Fruit fly (Drosophila melanogaster) whole organism, embryonic: ENCODE results near the gene eIF3d1.

ENCODE experiments used
- Abd-B ChIP-seq: fragments of 200-800 bp; sonication (Bioruptor generic); optimal IDR thresholded peaks from 2 replicates; lab custom pipeline; 2018; ENCODE audit warnings: missing biosample characterization, mild to moderate bottlenecking, missing genetic modification characterization, moderate library complexity
- Aef1 ChIP-seq: fragments of 200-800 bp; sonication (Bioruptor generic); IDR thresholded peaks from 3 replicates; pipeline ENCODE4 v1.3.6; 2022; ENCODE audit warnings: missing biosample characterization, missing genetic modification characterization
- Blimp-1 ChIP-seq: fragments of 200-800 bp; sonication (Bioruptor generic); optimal IDR thresholded peaks from 3 replicates; lab custom pipeline; 2018; ENCODE audit warnings: missing biosample characterization, missing genetic modification characterization, mild to moderate bottlenecking, moderate library complexity, missing genetic modification reagents
- CG11695 ChIP-seq: fragments of 200-800 bp; sonication (Bioruptor generic); IDR thresholded peaks from 3 replicates; pipeline ENCODE4 v1.3.6; 2022; ENCODE audit warnings: missing biosample characterization, missing genetic modification characterization
- CG12659 ChIP-seq: fragments of 200-800 bp; sonication (Bioruptor generic); optimal IDR thresholded peaks from 3 replicates; lab custom pipeline; 2017; ENCODE audit warnings: mild to moderate bottlenecking, missing biosample characterization, missing genetic modification reagents, missing genetic modification characterization
- CG14050 ChIP-seq: fragments of 200-800 bp; sonication (Bioruptor generic); IDR thresholded peaks from 3 replicates; pipeline ENCODE4 v1.3.6; 2022; ENCODE audit warnings: missing biosample characterization, missing genetic modification characterization
- CG14965 ChIP-seq: fragments of 200-800 bp; sonication (Bioruptor generic); optimal IDR thresholded peaks from 2 replicates; lab custom pipeline; 2016; ENCODE audit warnings: missing biosample characterization, missing genetic modification characterization, borderline replicate concordance
- CG16779 ChIP-seq: fragments of 200-800 bp; sonication (Bioruptor generic); IDR thresholded peaks from 2 replicates; pipeline ENCODE4 v1.3.6; 2022; ENCODE audit warnings: missing biosample characterization, missing genetic modification characterization
- CG17912 ChIP-seq: fragments of 200-800 bp; sonication (Bioruptor generic); optimal IDR thresholded peaks from 2 replicates; lab custom pipeline; 2018; ENCODE audit warnings: missing biosample characterization, mild to moderate bottlenecking, missing genetic modification characterization
- CG1792 ChIP-seq: fragments of 200-800 bp; sonication (Bioruptor generic); optimal IDR thresholded peaks from 2 replicates; lab custom pipeline; 2016; ENCODE audit warnings: missing biosample characterization, missing genetic modification characterization
- CG18619 ChIP-seq: fragments of 200-800 bp; sonication (Bioruptor generic); optimal IDR thresholded peaks from 3 replicates; lab custom pipeline; 2017; ENCODE audit warnings: missing biosample characterization, mild to moderate bottlenecking, missing genetic modification characterization
- CG3163 ChIP-seq: fragments of 200-800 bp; sonication (Bioruptor generic); optimal IDR thresholded peaks from 3 replicates; lab custom pipeline; 2016; ENCODE audit warnings: missing biosample characterization, missing genetic modification characterization
- CG3407 ChIP-seq: fragments of 200-800 bp; sonication (Bioruptor generic); optimal IDR thresholded peaks from 2 replicates; lab custom pipeline; 2018; ENCODE audit warnings: missing biosample characterization, mild to moderate bottlenecking, missing genetic modification characterization
- CG6683 ChIP-seq: fragments of 200-800 bp; sonication (Bioruptor generic); optimal IDR thresholded peaks from 2 replicates; lab custom pipeline; 2017; ENCODE audit warnings: missing biosample characterization, mild to moderate bottlenecking, missing genetic modification characterization, missing genetic modification reagents
- CG7745 ChIP-seq: fragments of 200-800 bp; sonication (Bioruptor generic); optimal IDR thresholded peaks from 2 replicates; lab custom pipeline; 2018; ENCODE audit warnings: missing biosample characterization, mild to moderate bottlenecking, missing genetic modification characterization, moderate library complexity
- CG8089 ChIP-seq: fragments of 200-800 bp; sonication (Bioruptor generic); optimal IDR thresholded peaks from 3 replicates; lab custom pipeline; 2016; ENCODE audit warnings: missing biosample characterization, missing genetic modification characterization
- CG8388 ChIP-seq: fragments of 200-800 bp; sonication (Bioruptor generic); optimal IDR thresholded peaks from 2 replicates; lab custom pipeline; 2019; ENCODE audit warnings: missing biosample characterization, mild to moderate bottlenecking, missing genetic modification characterization, moderate library complexity
- CG9797 ChIP-seq: fragments of 200-800 bp; sonication (Bioruptor generic); optimal IDR thresholded peaks from 3 replicates; lab custom pipeline; 2018; ENCODE audit warnings: missing biosample characterization, mild to moderate bottlenecking, missing genetic modification characterization
- Camta ChIP-seq: fragments of 200-800 bp; sonication (Bioruptor generic); optimal IDR thresholded peaks from 2 replicates; lab custom pipeline; 2016; ENCODE audit warnings: missing biosample characterization, missing genetic modification characterization
- Dll ChIP-seq: fragments of 200-800 bp; sonication (Bioruptor generic); IDR thresholded peaks from 4 replicates; pipeline ENCODE4 v1.3.6; 2022; ENCODE audit warnings: missing biosample characterization, missing genetic modification characterization; ENCODE audit not compliant: partially characterized antibody
- Hmx ChIP-seq: fragments of 200-800 bp; sonication (Bioruptor generic); optimal IDR thresholded peaks from 2 replicates; lab custom pipeline; 2016; ENCODE audit warnings: missing biosample characterization, missing genetic modification characterization
- Hr78 ChIP-seq, 2 experiments: fragments of 200-800 bp in 1 of 2; fragments of >200 bp in 1 of 2; sonication (Bioruptor generic) in 1 of 2; optimal IDR thresholded peaks; 2 replicates each; lab custom pipeline; 2017 to 2019; ENCODE audit warnings: missing biosample characterization in 2 of 2, missing genetic modification characterization in 2 of 2, mild to moderate bottlenecking in 1 of 2, moderate library complexity in 1 of 2
- Hsf ChIP-seq: fragments of 200-800 bp; sonication (Bioruptor generic); optimal IDR thresholded peaks from 3 replicates; lab custom pipeline; 2016; ENCODE audit warnings: missing biosample characterization, missing genetic modification characterization
- Max ChIP-seq: fragments of 200-800 bp; sonication (Bioruptor generic); optimal IDR thresholded peaks from 2 replicates; lab custom pipeline; 2016; ENCODE audit warnings: missing biosample characterization, mild to moderate bottlenecking, missing genetic modification characterization
- Ptx1 ChIP-seq: fragments of 200-800 bp; sonication (Bioruptor generic); IDR thresholded peaks from 2 replicates; pipeline ENCODE4 v1.3.6; 2022; ENCODE audit warnings: missing biosample characterization, missing genetic modification characterization
- Sry-β ChIP-seq: fragments of 200-800 bp; sonication (Bioruptor generic); optimal IDR thresholded peaks from 2 replicates; lab custom pipeline; 2018; ENCODE audit warnings: missing biosample characterization, mild to moderate bottlenecking, missing genetic modification characterization, moderate library complexity
- Vsx1 ChIP-seq: fragments of 200-800 bp; sonication (Bioruptor generic); optimal IDR thresholded peaks from 2 replicates; lab custom pipeline; 2017; ENCODE audit warnings: missing biosample characterization, mild to moderate bottlenecking, missing genetic modification characterization, missing genetic modification reagents
- ara ChIP-seq: fragments of 200-800 bp; sonication (Bioruptor generic); IDR thresholded peaks from 2 replicates; pipeline ENCODE4 v1.3.6; 2022; ENCODE audit warnings: missing biosample characterization, missing genetic modification characterization
- az2 ChIP-seq: fragments of 200-800 bp; sonication (Bioruptor generic); optimal IDR thresholded peaks from 3 replicates; lab custom pipeline; 2016; ENCODE audit warnings: missing biosample characterization, missing genetic modification characterization
- bcd ChIP-seq: fragments of 200-800 bp; sonication (Bioruptor generic); optimal IDR thresholded peaks from 2 replicates; lab custom pipeline; 2017; ENCODE audit warnings: missing biosample characterization, mild to moderate bottlenecking, missing genetic modification characterization
- cwo ChIP-seq: fragments of 200-800 bp; sonication (Bioruptor generic); optimal IDR thresholded peaks from 3 replicates; lab custom pipeline; 2017; ENCODE audit warnings: missing biosample characterization, missing genetic modification characterization, mild to moderate bottlenecking, moderate library complexity, missing genetic modification reagents
- en ChIP-seq: fragments of 200-800 bp; sonication (Bioruptor generic); optimal IDR thresholded peaks from 2 replicates; lab custom pipeline; 2016; ENCODE audit warnings: missing biosample characterization, missing genetic modification characterization
- exex ChIP-seq: fragments of 200-800 bp; sonication (Bioruptor generic); optimal IDR thresholded peaks from 4 replicates; lab custom pipeline; 2018; ENCODE audit warnings: missing biosample characterization, mild to moderate bottlenecking, missing genetic modification characterization, moderate library complexity
- fd64A ChIP-seq: fragments of 200-800 bp; sonication (Bioruptor generic); optimal IDR thresholded peaks from 3 replicates; lab custom pipeline; 2018; ENCODE audit warnings: missing biosample characterization, mild to moderate bottlenecking, missing genetic modification characterization
- gcm ChIP-seq: fragments of 200-800 bp; sonication (Bioruptor generic); optimal IDR thresholded peaks from 2 replicates; lab custom pipeline; 2019; ENCODE audit warnings: missing biosample characterization, mild to moderate bottlenecking, missing genetic modification characterization, moderate library complexity
- gcm2 ChIP-seq: fragments of 200-800 bp; sonication (Bioruptor generic); optimal IDR thresholded peaks from 2 replicates; lab custom pipeline; 2016; ENCODE audit warnings: missing biosample characterization, missing genetic modification characterization
- pfk ChIP-seq: fragments of 200-800 bp; sonication (Bioruptor generic); optimal IDR thresholded peaks from 2 replicates; lab custom pipeline; 2018; ENCODE audit warnings: missing biosample characterization, mild to moderate bottlenecking, missing genetic modification characterization, moderate library complexity
- psq ChIP-seq: fragments of 200-800 bp; sonication (Bioruptor generic); optimal IDR thresholded peaks from 2 replicates; lab custom pipeline; 2017; ENCODE audit warnings: missing biosample characterization, missing genetic modification characterization
- row ChIP-seq: fragments of 200-800 bp; sonication (Bioruptor generic); IDR thresholded peaks from 3 replicates; pipeline ENCODE4 v1.3.6; 2022; ENCODE audit warnings: missing biosample characterization, missing genetic modification characterization
- salm ChIP-seq: fragments of 200-800 bp; sonication (Bioruptor generic); optimal IDR thresholded peaks from 2 replicates; lab custom pipeline; 2018; ENCODE audit warnings: missing biosample characterization, mild to moderate bottlenecking, missing genetic modification characterization
- seq ChIP-seq: fragments of 200-800 bp; sonication (Bioruptor generic); IDR thresholded peaks from 2 replicates; pipeline ENCODE4 v1.3.6; 2022; ENCODE audit warnings: missing biosample characterization, missing genetic modification characterization
- shn ChIP-seq: fragments of 200-800 bp; sonication (Bioruptor generic); optimal IDR thresholded peaks from 3 replicates; lab custom pipeline; 2016; ENCODE audit warnings: missing biosample characterization, missing genetic modification characterization
- sim ChIP-seq: fragments of 200-800 bp; sonication (Bioruptor generic); IDR thresholded peaks from 2 replicates; pipeline ENCODE4 v1.3.6; 2022; ENCODE audit warnings: missing biosample characterization, missing genetic modification characterization
- sqz ChIP-seq: fragments of 200-800 bp; sonication (Bioruptor generic); optimal IDR thresholded peaks from 3 replicates; lab custom pipeline; 2018; ENCODE audit warnings: missing biosample characterization, mild to moderate bottlenecking, missing genetic modification characterization
- ttk ChIP-seq: fragments of 200-800 bp; sonication (Bioruptor generic); IDR thresholded peaks from 2 replicates; pipeline ENCODE4 v2.1.2; 2022; ENCODE audit warnings: missing biosample characterization, missing genetic modification characterization
- vnd ChIP-seq: fragments of 200-800 bp; sonication (Bioruptor generic); IDR thresholded peaks from 3 replicates; pipeline ENCODE4 v1.3.6; 2022; ENCODE audit warnings: missing biosample characterization, missing genetic modification characterization; ENCODE audit not compliant: partially characterized antibody
- wek ChIP-seq: fragments of 200-800 bp; sonication (Bioruptor generic); optimal IDR thresholded peaks from 3 replicates; lab custom pipeline; 2018; ENCODE audit warnings: missing biosample characterization, mild to moderate bottlenecking, missing genetic modification characterization, moderate library complexity

Gene eIF3d1

dm6 chr3R:23657357-23658318 lies 22.2 kb upstream of the eIF3d1 start (continued):
- TF ChIP-seq sim (GFP tag; lab: Robert Waterston, UW): 0 out of 2 replicates have a peak, but pooled peaks have one; percentile 37
- TF ChIP-seq sqz: peak; percentile 94
- peak; percentile 79 for TF ChIP-seq Vsx1 (GFP tag; lab: Kevin White, UChicago)
- TF ChIP-seq CG3163 (GFP tag; lab: Kevin White, UChicago): peak; percentile 59
- TF ChIP-seq psq (GFP tag; lab: Kevin White, UChicago): peak; percentile 47
- peak; percentile 84 for TF ChIP-seq CG8089 (GFP tag; lab: Kevin White, UChicago)
- peak; percentile 26 for TF ChIP-seq Sry-β
- 0 out of 3 replicates have a peak, but pooled peaks have one; percentile 35 for TF ChIP-seq CG14050
- peak; percentile 25 for TF ChIP-seq CG9797 (GFP tag; lab: Kevin White, UChicago)
- peak; percentile 41 for TF ChIP-seq pfk (GFP tag; lab: Kevin White, UChicago)
- peak; percentile 61 for TF ChIP-seq Ptx1 (GFP tag; lab: Robert Waterston, UW)
- no peak for TF ChIP-seq CG16779
- no peak for TF ChIP-seq Aef1
- TF ChIP-seq CG1792 (GFP tag; lab: Kevin White, UChicago): peak; percentile 22
- TF ChIP-seq salm (tag; lab: Kevin White, UChicago): peak; percentile 71
- peak; percentile 37 for TF ChIP-seq Hsf (GFP tag; lab: Kevin White, UChicago)
- TF ChIP-seq vnd (GFP tag; lab: Robert Waterston, UW): no peak
- TF ChIP-seq CG12659: peak; percentile 42
- peak; percentile 66 for TF ChIP-seq shn (GFP tag; lab: Kevin White, UChicago)
- TF ChIP-seq CG8388: peak; percentile 3
- peak; percentile 72 for TF ChIP-seq fd64A (GFP tag; lab: Kevin White, UChicago)
- TF ChIP-seq Camta (GFP tag; lab: Kevin White, UChicago): peak; percentile 75
- peak; percentile 43 for TF ChIP-seq CG17912 (GFP tag; lab: Kevin White, UChicago)
- TF ChIP-seq ttk: no peak
- TF ChIP-seq CG18619 (GFP tag; lab: Kevin White, UChicago): peak; percentile 79
- peak; percentile 42 for TF ChIP-seq Blimp-1 (GFP tag; lab: Kevin White, UChicago)
- TF ChIP-seq Hr78 (GFP tag; optimal IDR thresholded peaks at IDR 0.05; lab: Kevin White, UChicago): peak in 1 of 2 experiments; percentile 79
- peak; percentile 45 for TF ChIP-seq CG6683
- no peak for TF ChIP-seq Hmx (GFP tag; lab: Kevin White, UChicago)
- peak; percentile 72 for TF ChIP-seq CG14965
- peak; percentile 33 for TF ChIP-seq gcm2 (GFP tag; lab: Kevin White, UChicago)
- no peak for TF ChIP-seq Max (GFP tag; lab: Kevin White, UChicago)
- TF ChIP-seq wek (GFP tag; lab: Kevin White, UChicago): peak; percentile 64
- no peak for TF ChIP-seq bcd (GFP tag; lab: Kevin White, UChicago)
- TF ChIP-seq seq: peak; percentile 37; the same call in 1 of the 2 replicates
- peak; percentile 35 for TF ChIP-seq cwo (GFP tag; lab: Kevin White, UChicago)
- TF ChIP-seq CG7745 (tag; lab: Kevin White, UChicago): peak; percentile 88
- TF ChIP-seq Abd-B (GFP tag; lab: Kevin White, UChicago): no peak
- no peak for TF ChIP-seq az2 (GFP tag; lab: Kevin White, UChicago)
- TF ChIP-seq en (GFP tag; lab: Kevin White, UChicago): peak; percentile 46
- TF ChIP-seq row (GFP tag; lab: Robert Waterston, UW): peak; percentile 72
- TF ChIP-seq gcm (GFP tag; lab: Kevin White, UChicago): peak; percentile 73
- TF ChIP-seq exex (tag; lab: Kevin White, UChicago): peak; percentile 28
- TF ChIP-seq ara (GFP tag; lab: Robert Waterston, UW): peak; percentile 54; the same call in 1 of the 2 replicates
- no peak for TF ChIP-seq Dll
- TF ChIP-seq CG11695: peak; percentile 21; the same call in 2 of the 3 replicates
- TF ChIP-seq CG3407 (GFP tag; lab: Kevin White, UChicago): peak; percentile 85
